Worm (Caenorhabditis elegans) whole organism, young adult: ENCODE measurements around the gene Y46D2A.2.

Experiments used
- F10E7.11 ChIP-seq: sonication (generic microtip); optimal IDR thresholded peaks from 2 replicates; lab custom pipeline; 2017; ENCODE audit warnings: mild to moderate bottlenecking, missing genetic modification characterization, moderate library complexity, missing compliant biosample characterization
- T07F8.4 ChIP-seq: sonication (generic microtip); optimal IDR thresholded peaks from 2 replicates; lab custom pipeline; 2016; ENCODE audit warnings: mild to moderate bottlenecking, missing genetic modification characterization, moderate library complexity, missing compliant biosample characterization
- akir-1 ChIP-seq: fragments of 200-800 bp; sonication (Bioruptor generic); optimal IDR thresholded peaks from 2 replicates; lab custom pipeline; 2018; ENCODE audit warnings: mild to moderate bottlenecking, missing genetic modification characterization, moderate library complexity, missing compliant biosample characterization
- aptf-2 ChIP-seq: fragments of 200-800 bp; sonication (Bioruptor generic); conservative IDR thresholded peaks from 2 replicates; pipeline ENCODE4 v1.3.6; 2022; ENCODE audit warnings: missing genetic modification reagents, missing genetic modification characterization, missing compliant biosample characterization
- cebp-1 ChIP-seq, 2 experiments: fragments of 200-800 bp in 1 of 2; sonication (Bioruptor generic) in 1 of 2; sonication (generic microtip) in 1 of 2; IDR thresholded peaks in 1 of 2; optimal IDR thresholded peaks in 1 of 2; 2 replicates each; pipeline versions ENCODE4 v1.3.6 to Lab custom; 2017 to 2022; ENCODE audit warnings: missing compliant biosample characterization in 2 of 2, missing genetic modification characterization in 2 of 2, mild to moderate bottlenecking in 1 of 2, missing genetic modification reagents in 1 of 2, moderate library complexity in 1 of 2
- cebp-2 ChIP-seq: fragments of 200-800 bp; sonication (Bioruptor generic); IDR thresholded peaks from 2 replicates; pipeline ENCODE4 v1.3.6; 2022; ENCODE audit warnings: missing genetic modification characterization, missing compliant biosample characterization
- ceh-79 ChIP-seq: sonication (generic microtip); optimal IDR thresholded peaks from 2 replicates; lab custom pipeline; 2017; ENCODE audit warnings: mild to moderate bottlenecking, missing genetic modification characterization, missing compliant biosample characterization
- dpl-1 ChIP-seq: fragments of 150-350 bp; optimal IDR thresholded peaks from 2 replicates; lab custom pipeline; 2014; ENCODE audit warnings: missing biosample characterization, missing genetic modification reagents, missing genetic modification characterization
- egl-18 ChIP-seq: fragments of 200-800 bp; sonication (Bioruptor generic); IDR thresholded peaks from 2 replicates; pipeline ENCODE4 v1.3.6; 2022; ENCODE audit warnings: missing genetic modification reagents, missing genetic modification characterization, missing compliant biosample characterization
- egrh-3 ChIP-seq: fragments of 200-800 bp; sonication (Bioruptor generic); IDR thresholded peaks from 2 replicates; pipeline ENCODE4 v1.3.6; 2022; ENCODE audit warnings: missing genetic modification reagents, missing genetic modification characterization, missing compliant biosample characterization
- gei-17 ChIP-seq: fragments of 200-800 bp; sonication (Bioruptor generic); optimal IDR thresholded peaks from 2 replicates; lab custom pipeline; 2018; ENCODE audit warnings: mild to moderate bottlenecking, missing genetic modification characterization, missing compliant biosample characterization
- him-1 ChIP-seq: sonication (generic microtip); optimal IDR thresholded peaks from 2 replicates; lab custom pipeline; 2016; ENCODE audit warnings: missing genotype, missing genetic modification reagents, missing genetic modification characterization, missing compliant biosample characterization
- hrde-1 ChIP-seq: sonication (generic microtip); optimal IDR thresholded peaks from 2 replicates; lab custom pipeline; 2016; ENCODE audit warnings: missing genetic modification characterization, mild to moderate bottlenecking, missing compliant biosample characterization, moderate library complexity, missing genotype, missing genetic modification reagents, borderline replicate concordance
- lin-26 ChIP-seq: fragments of 200-800 bp; sonication (Bioruptor generic); IDR thresholded peaks from 2 replicates; pipeline ENCODE4 v1.3.6; 2022; ENCODE audit warnings: missing genetic modification reagents, missing genetic modification characterization, missing compliant biosample characterization
- madf-6 ChIP-seq: fragments of 200-800 bp; sonication (Bioruptor generic); IDR thresholded peaks from 2 replicates; pipeline ENCODE4 v1.3.6; 2022; ENCODE audit warnings: missing genetic modification reagents, missing genetic modification characterization, missing compliant biosample characterization
- madf-8 ChIP-seq: fragments of 200-800 bp; sonication (Bioruptor generic); conservative IDR thresholded peaks from 2 replicates; pipeline ENCODE4 v1.3.6; 2022; ENCODE audit warnings: missing genetic modification reagents, missing genetic modification characterization, missing compliant biosample characterization
- mel-28 ChIP-seq: sonication (generic microtip); optimal IDR thresholded peaks from 2 replicates; lab custom pipeline; 2016; ENCODE audit warnings: borderline replicate concordance, mild to moderate bottlenecking, missing genetic modification characterization, missing compliant biosample characterization
- nfya-2 ChIP-seq: fragments of 200-800 bp; sonication (Bioruptor generic); IDR thresholded peaks from 2 replicates; pipeline ENCODE4 v1.3.6; 2022; ENCODE audit warnings: missing genetic modification reagents, missing genetic modification characterization, missing compliant biosample characterization
- pbrm-1 ChIP-seq: fragments of 200-800 bp; sonication (Bioruptor generic); IDR thresholded peaks from 2 replicates; pipeline ENCODE4 v1.3.6; 2022; ENCODE audit warnings: missing genetic modification reagents, missing genetic modification characterization, missing compliant biosample characterization
- rpc-1 ChIP-seq, 2 experiments: fragments of 150-350 bp in 1 of 2; sonication (generic microtip) in 1 of 2; optimal IDR thresholded peaks; 2 replicates each; lab custom pipeline; 2014 to 2018; ENCODE audit warnings: missing biosample characterization in 1 of 2, missing genetic modification characterization in 1 of 2, missing genetic modification reagents in 1 of 2, missing genotype in 1 of 2
- somi-1 ChIP-seq: fragments of 200-800 bp; sonication (Bioruptor generic); optimal IDR thresholded peaks from 2 replicates; lab custom pipeline; 2018; ENCODE audit warnings: mild to moderate bottlenecking, missing genetic modification characterization, missing compliant biosample characterization
- zfh-2 ChIP-seq: fragments of 200-800 bp; sonication (Bioruptor generic); conservative IDR thresholded peaks from 2 replicates; pipeline ENCODE4 v1.3.6; 2022; ENCODE audit warnings: missing genetic modification reagents, missing genetic modification characterization, missing compliant biosample characterization
- zim-3 ChIP-seq: sonication (generic microtip); optimal IDR thresholded peaks from 2 replicates; lab custom pipeline; 2017; ENCODE audit warnings: mild to moderate bottlenecking, missing genetic modification characterization, moderate library complexity, missing compliant biosample characterization
- ztf-6 ChIP-seq: fragments of 200-800 bp; sonication (Bioruptor generic); IDR thresholded peaks from 2 replicates; pipeline ENCODE4 v1.3.6; 2022; ENCODE audit warnings: missing genetic modification reagents, missing genetic modification characterization, missing compliant biosample characterization

The Y46D2A.2 gene

DNA sequence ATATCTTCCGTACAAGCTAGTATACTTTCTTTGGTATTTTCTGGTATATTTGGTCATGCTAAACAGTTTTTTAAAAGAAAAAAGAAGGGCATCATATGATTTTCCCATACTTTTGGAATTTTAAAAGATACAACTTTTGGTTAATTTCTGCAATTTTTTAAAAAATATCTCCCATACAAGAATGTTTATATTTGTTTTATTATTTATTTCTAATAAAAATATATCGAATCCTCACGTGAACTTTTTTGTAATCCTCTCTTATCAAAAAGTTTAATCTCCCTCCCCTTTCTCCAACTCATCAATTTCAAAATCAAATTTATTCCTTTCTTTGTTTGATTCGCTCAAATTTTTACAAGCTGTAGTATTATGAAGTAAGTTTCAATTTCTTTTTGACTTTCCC lies 40.7 kb downstream of the Y46D2A.2 start, which contains the start of gene nep-13 (continued):
- no peak for TF ChIP-seq egl-18 (GFP tag; lab: Robert Waterston, UW)
- TF ChIP-seq cebp-1 (GFP tag; IDR thresholded peaks at IDR 0.05; lab: Robert Waterston, UW) = no peak
- no peak for TF ChIP-seq cebp-1 (tag; optimal IDR thresholded peaks at IDR 0.05; lab: Kevin White, UChicago)
- TF ChIP-seq nfya-2 = no peak
- no peak for TF ChIP-seq T07F8.4 (tag; lab: Kevin White, UChicago)

DNA sequence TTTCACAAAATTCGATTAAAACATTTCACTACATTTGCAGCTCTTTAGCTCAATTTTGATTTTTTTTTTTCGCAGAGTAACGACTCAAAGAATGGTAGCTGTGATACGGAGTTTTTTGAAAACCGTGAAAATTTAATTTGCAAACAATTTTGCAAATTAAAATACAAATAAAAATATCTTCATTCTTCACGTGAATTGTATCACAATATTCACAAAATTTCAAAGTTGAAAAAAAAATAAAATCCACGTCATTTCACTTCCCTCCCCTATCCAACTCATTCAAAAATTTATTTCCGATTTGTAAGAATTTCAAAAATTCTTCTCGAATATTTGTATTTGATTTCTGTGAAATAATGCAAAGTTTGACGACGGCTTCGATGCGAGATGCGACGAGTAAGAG lies 44.4 kb downstream of the Y46D2A.2 start, which contains the start of gene wht-4:
TSS of gene wht-4 (plus strand) at position 301 of the 400 bp plus-strand sequence.
- TF ChIP-seq egl-18 (GFP tag; lab: Robert Waterston, UW) (no peak), rpc-1 (optimal IDR thresholded peaks at IDR 0.05; lab: Kevin White, UChicago) (no peak), rpc-1 (tag; optimal IDR thresholded peaks at IDR 0.05; lab: Kevin White, UChicago) (no peak), egrh-3 (no peak), pbrm-1 (no peak), mel-28 (tag; lab: Kevin White, UChicago) (no peak), nfya-2 (no peak), gei-17 (GFP tag; lab: Kevin White, UChicago) (no peak), dpl-1 (no peak), aptf-2 (GFP tag; lab: Robert Waterston, UW) (no peak), lin-26 (no peak), cebp-2 (GFP tag; lab: Robert Waterston, UW) (no peak), zim-3 (tag; lab: Kevin White, UChicago) (no peak), ztf-6 (no peak), somi-1 (GFP tag; lab: Kevin White, UChicago) (no peak), hrde-1 (no peak), akir-1 (GFP tag; lab: Kevin White, UChicago) (no peak), cebp-1 (GFP tag; IDR thresholded peaks at IDR 0.05; lab: Robert Waterston, UW) (no peak), cebp-1 (tag; optimal IDR thresholded peaks at IDR 0.05; lab: Kevin White, UChicago) (no peak), him-1 (tag; lab: Kevin White, UChicago) (no peak), madf-8 (no peak)

DNA sequence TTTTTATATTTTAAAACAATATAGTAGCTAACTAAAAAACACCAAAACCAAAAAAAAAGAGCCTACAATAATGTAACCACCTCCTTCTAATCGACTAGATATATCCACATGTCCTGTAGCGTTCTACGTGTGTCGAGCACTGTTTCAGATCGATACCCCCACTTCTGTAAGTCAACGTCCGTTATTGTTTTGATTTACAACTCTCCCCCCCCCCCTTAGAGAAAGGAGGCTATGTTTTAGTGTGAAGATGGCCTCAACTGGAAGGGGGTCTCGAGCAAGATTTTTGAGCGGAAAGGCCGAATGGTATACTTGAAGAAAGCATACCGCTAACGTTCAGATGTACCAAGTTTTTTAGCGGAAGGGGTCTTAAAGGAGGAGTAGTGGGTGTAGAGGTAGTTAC lies 45.4 kb downstream of the Y46D2A.2 start, which contains the start of gene F02E11.4:
TSS of gene F02E11.4 (minus strand) at position 101 of the 400 bp plus-strand sequence.
- TF ChIP-seq madf-6 (GFP tag; lab: Robert Waterston, UW) = no peak

DNA sequence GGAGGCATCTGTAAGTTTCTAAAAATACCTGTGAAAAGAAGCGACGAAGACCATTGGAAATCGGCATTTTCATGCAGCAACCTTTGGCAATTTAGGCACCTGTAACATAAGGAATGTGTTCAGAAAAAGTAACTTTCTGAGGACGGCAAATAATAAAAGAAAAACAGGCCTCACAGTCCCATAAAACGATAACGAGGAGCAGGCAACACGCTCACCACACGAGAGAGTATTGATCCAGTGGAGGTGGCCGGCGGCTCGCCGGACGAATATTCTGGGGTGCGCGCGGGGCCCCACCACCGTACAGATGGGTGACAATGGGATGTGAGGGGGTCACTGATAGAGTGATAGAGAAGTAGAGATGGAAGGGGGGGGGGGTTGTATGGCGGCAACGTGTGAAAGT lies 48.2 kb downstream of the Y46D2A.2 start, which contains the start of gene F02E11.3:
TSS of gene F02E11.3 (minus strand) at position 101 of the 400 bp plus-strand sequence.
- TF ChIP-seq ceh-79 (tag; lab: Kevin White, UChicago) (no peak), egrh-3 (no peak), zfh-2 (GFP tag; lab: Robert Waterston, UW) (0 out of 2 replicates have a peak, but pooled peaks have one; percentile 43), F10E7.11 (tag; lab: Kevin White, UChicago) (no peak)
